Worm (Caenorhabditis elegans) whole organism, L2 larva: Measurements from ENCODE around the gene lfi-1.
A peak's percentile ranks its signal among the peaks of the same experiment; 100 is the strongest.

ENCODE experiments used
- R02D3.7 ChIP-seq: fragments of 150-350 bp; optimal IDR thresholded peaks from 2 replicates; lab custom pipeline; 2014; ENCODE audit warnings: missing biosample characterization, missing genetic modification characterization
- alr-1 ChIP-seq: fragments of 150-350 bp; optimal IDR thresholded peaks from 2 replicates; lab custom pipeline; 2014; ENCODE audit warnings: missing biosample characterization, missing genetic modification characterization
- gmeb-1 ChIP-seq: fragments of 150-350 bp; optimal IDR thresholded peaks from 2 replicates; lab custom pipeline; 2014; ENCODE audit warnings: missing biosample characterization, missing genetic modification characterization
- lin-39 ChIP-seq: fragments of 150-350 bp; optimal IDR thresholded peaks from 2 replicates; lab custom pipeline; 2014; ENCODE audit warnings: missing biosample characterization, missing genetic modification reagents, missing genetic modification characterization
- mdl-1 ChIP-seq, 2 experiments: fragments of 150-350 bp in 1 of 2; sonication (generic microtip) in 1 of 2; optimal IDR thresholded peaks; 2 replicates each; lab custom pipeline; 2017; ENCODE audit warnings: missing biosample characterization in 2 of 2, missing genetic modification characterization in 2 of 2
- nhr-12 ChIP-seq: fragments of 150-350 bp; optimal IDR thresholded peaks from 2 replicates; lab custom pipeline; 2014; ENCODE audit warnings: missing biosample characterization, missing genetic modification characterization
- nhr-237 ChIP-seq: fragments of 150-350 bp; optimal IDR thresholded peaks from 2 replicates; lab custom pipeline; 2014; ENCODE audit warnings: missing biosample characterization, missing genetic modification characterization
- unc-55 ChIP-seq: fragments of 150-350 bp; sonication (generic microtip); optimal IDR thresholded peaks from 3 replicates; lab custom pipeline; 2014; ENCODE audit warnings: missing biosample characterization, missing genetic modification reagents, missing genetic modification characterization
- zag-1 ChIP-seq: fragments of 150-350 bp; optimal IDR thresholded peaks from 2 replicates; lab custom pipeline; 2014; ENCODE audit warnings: missing biosample characterization, missing genetic modification characterization

DNA sequence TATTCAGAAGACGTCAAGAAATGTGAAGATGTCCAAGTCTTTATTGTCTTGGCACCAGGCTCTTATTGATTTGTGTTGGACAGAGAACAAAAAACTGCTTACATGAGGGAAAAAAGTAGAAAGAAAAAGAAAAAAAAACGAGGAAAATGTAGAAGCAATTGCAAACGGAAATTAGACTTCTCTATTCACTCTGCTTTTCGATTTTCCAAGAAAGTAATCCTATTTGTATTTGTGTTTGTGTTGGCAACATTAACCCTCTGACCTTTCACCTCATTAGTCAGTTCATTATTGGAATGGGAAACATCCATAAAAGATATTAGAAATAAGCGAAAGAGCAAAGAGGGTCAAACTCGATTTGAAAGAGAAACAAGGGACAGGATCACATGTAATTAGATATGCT is 55.1 kb downstream of the lfi-1 start:
- TF ChIP-seq R02D3.7 (no peak), nhr-237 (tag; lab: Kevin White, UChicago) (no peak), lin-39 (no peak), unc-55 (peak; percentile 73), zag-1 (tag; lab: Kevin White, UChicago) (peak; percentile 73), mdl-1 (tag; optimal IDR thresholded peaks at IDR 0.05; lab: Kevin White, UChicago) (no peak), alr-1 (tag; lab: Kevin White, UChicago) (no peak), gmeb-1 (no peak), nhr-12 (tag; lab: Kevin White, UChicago) (no peak)
